Fruit fly (Drosophila melanogaster): Measurements from ENCODE around the gene melt.

dm6 chr3L:7088687-7089086 lies 45.6 kb upstream of the melt start, which contains the start of gene Cpr65Eb:
- TF ChIP-seq Clk (GFP tag; optimal IDR thresholded peaks at IDR 0.05) (no peak), CG14711 (tag; optimal IDR thresholded peaks at IDR 0.05) (no peak), bab1 (GFP tag; optimal IDR thresholded peaks at IDR 0.05) (no peak)
